Worm (Caenorhabditis elegans) whole organism, young adult: ENCODE data around the gene W09D10.4.

Experiments used
- B0019.2 ChIP-seq: fragments of 200-800 bp; sonication (Bioruptor generic); conservative IDR thresholded peaks from 2 replicates; pipeline ENCODE4 v1.3.6; 2022; ENCODE audit warnings: missing genetic modification reagents, missing genetic modification characterization, missing compliant biosample characterization
- C06A6.2 ChIP-seq: fragments of 200-800 bp; sonication (Bioruptor generic); conservative IDR thresholded peaks from 2 replicates; pipeline ENCODE4 v1.3.6; 2022; ENCODE audit warnings: missing genetic modification characterization, missing compliant biosample characterization
- F37B4.10 ChIP-seq: fragments of 200-800 bp; sonication (Bioruptor generic); IDR thresholded peaks from 2 replicates; pipeline ENCODE4 v1.3.6; 2022; ENCODE audit warnings: missing genetic modification characterization, missing compliant biosample characterization
- F55B11.4 ChIP-seq: sonication (generic microtip); optimal IDR thresholded peaks from 2 replicates; lab custom pipeline; 2016; ENCODE audit warnings: missing compliant biosample characterization, missing genetic modification characterization, borderline replicate concordance; ENCODE audit not compliant: insufficient read depth
- F57C9.4 ChIP-seq: sonication (generic microtip); optimal IDR thresholded peaks from 2 replicates; lab custom pipeline; 2017; ENCODE audit warnings: mild to moderate bottlenecking, missing genetic modification characterization, missing compliant biosample characterization
- K11D2.4 ChIP-seq: fragments of 200-800 bp; sonication (Bioruptor generic); IDR thresholded peaks from 2 replicates; pipeline ENCODE4 v1.3.6; 2022; ENCODE audit warnings: missing genetic modification reagents, missing genetic modification characterization, missing compliant biosample characterization
- Y56A3A.18 ChIP-seq: fragments of 200-800 bp; sonication (Bioruptor generic); IDR thresholded peaks from 2 replicates; pipeline ENCODE4 v1.3.6; 2022; ENCODE audit warnings: missing genetic modification reagents, missing genetic modification characterization, missing compliant biosample characterization
- Y67H2A.10 ChIP-seq: fragments of 200-800 bp; sonication (Bioruptor generic); conservative IDR thresholded peaks from 2 replicates; pipeline ENCODE4 v1.3.6; 2022; ENCODE audit warnings: missing genetic modification reagents, missing genetic modification characterization, missing compliant biosample characterization
- Y95B8A.8 ChIP-seq: fragments of 200-800 bp; sonication (Bioruptor generic); IDR thresholded peaks from 2 replicates; pipeline ENCODE4 v1.3.6; 2022; ENCODE audit warnings: missing genetic modification reagents, missing genetic modification characterization, missing compliant biosample characterization
- akir-1 ChIP-seq: fragments of 200-800 bp; sonication (Bioruptor generic); optimal IDR thresholded peaks from 2 replicates; lab custom pipeline; 2018; ENCODE audit warnings: mild to moderate bottlenecking, missing genetic modification characterization, moderate library complexity, missing compliant biosample characterization
- attf-5 ChIP-seq: fragments of 200-800 bp; sonication (Bioruptor generic); optimal IDR thresholded peaks from 2 replicates; lab custom pipeline; 2018; ENCODE audit warnings: mild to moderate bottlenecking, missing genetic modification characterization, missing compliant biosample characterization
- attf-6 ChIP-seq: fragments of 200-800 bp; sonication (Bioruptor generic); IDR thresholded peaks from 2 replicates; pipeline ENCODE4 v1.3.6; 2022; ENCODE audit warnings: missing genetic modification reagents, missing genetic modification characterization, missing compliant biosample characterization
- bed-1 ChIP-seq: fragments of 200-800 bp; sonication (Bioruptor generic); IDR thresholded peaks from 2 replicates; pipeline ENCODE4 v1.3.6; 2022; ENCODE audit warnings: missing genetic modification reagents, missing genetic modification characterization, missing compliant biosample characterization
- cebp-1 ChIP-seq, 2 experiments: fragments of 200-800 bp in 1 of 2; sonication (Bioruptor generic) in 1 of 2; sonication (generic microtip) in 1 of 2; IDR thresholded peaks in 1 of 2; optimal IDR thresholded peaks in 1 of 2; 2 replicates each; pipeline versions ENCODE4 v1.3.6 to Lab custom; 2017 to 2022; ENCODE audit warnings: missing compliant biosample characterization in 2 of 2, missing genetic modification characterization in 2 of 2, mild to moderate bottlenecking in 1 of 2, missing genetic modification reagents in 1 of 2, moderate library complexity in 1 of 2
- ceh-79 ChIP-seq: sonication (generic microtip); optimal IDR thresholded peaks from 2 replicates; lab custom pipeline; 2017; ENCODE audit warnings: mild to moderate bottlenecking, missing genetic modification characterization, missing compliant biosample characterization
- chd-7 ChIP-seq: sonication (generic microtip); optimal IDR thresholded peaks from 2 replicates; lab custom pipeline; 2016; ENCODE audit warnings: mild to moderate bottlenecking, missing genetic modification characterization, moderate library complexity, missing compliant biosample characterization
- dpl-1 ChIP-seq: fragments of 150-350 bp; optimal IDR thresholded peaks from 2 replicates; lab custom pipeline; 2014; ENCODE audit warnings: missing biosample characterization, missing genetic modification reagents, missing genetic modification characterization
- efl-1 ChIP-seq: fragments of 150-350 bp; optimal IDR thresholded peaks from 2 replicates; lab custom pipeline; 2014; ENCODE audit warnings: missing biosample characterization, missing genetic modification reagents, missing genetic modification characterization
- egl-18 ChIP-seq: fragments of 200-800 bp; sonication (Bioruptor generic); IDR thresholded peaks from 2 replicates; pipeline ENCODE4 v1.3.6; 2022; ENCODE audit warnings: missing genetic modification reagents, missing genetic modification characterization, missing compliant biosample characterization
- fkh-3 ChIP-seq: sonication (generic microtip); optimal IDR thresholded peaks from 2 replicates; lab custom pipeline; 2016; ENCODE audit warnings: mild to moderate bottlenecking, missing genetic modification characterization, missing compliant biosample characterization
- hmg-20 ChIP-seq: fragments of 200-800 bp; sonication (Bioruptor generic); IDR thresholded peaks from 2 replicates; pipeline ENCODE4 v1.3.6; 2022; ENCODE audit warnings: missing genetic modification reagents, missing genetic modification characterization, missing compliant biosample characterization
- hsf-1 ChIP-seq: fragments of 200-800 bp; sonication (Bioruptor generic); IDR thresholded peaks from 2 replicates; pipeline ENCODE4 v1.3.6; 2022; ENCODE audit warnings: missing genetic modification reagents, missing genetic modification characterization, missing compliant biosample characterization
- lag-1 ChIP-seq: fragments of 200-800 bp; sonication (Bioruptor generic); IDR thresholded peaks from 2 replicates; pipeline ENCODE4 v1.3.6; 2022; ENCODE audit warnings: missing genetic modification reagents, missing genetic modification characterization, missing compliant biosample characterization
- let-607 ChIP-seq, 2 experiments: fragments of 200-800 bp in 1 of 2; sonication (Bioruptor generic) in 1 of 2; sonication (generic microtip) in 1 of 2; optimal IDR thresholded peaks; 2 replicates each; lab custom pipeline; 2016 to 2018; ENCODE audit warnings: mild to moderate bottlenecking in 2 of 2, missing compliant biosample characterization in 2 of 2, missing genetic modification characterization in 2 of 2, moderate library complexity in 2 of 2, missing genotype in 1 of 2
- madf-6 ChIP-seq: fragments of 200-800 bp; sonication (Bioruptor generic); IDR thresholded peaks from 2 replicates; pipeline ENCODE4 v1.3.6; 2022; ENCODE audit warnings: missing genetic modification reagents, missing genetic modification characterization, missing compliant biosample characterization
- nfya-1 ChIP-seq: sonication (generic microtip); optimal IDR thresholded peaks from 2 replicates; lab custom pipeline; 2017; ENCODE audit warnings: antibody characterized with exemption, missing compliant biosample characterization, missing genetic modification characterization, borderline replicate concordance; ENCODE audit not compliant: insufficient read depth
- nfyb-1 ChIP-seq: fragments of 200-800 bp; sonication (Bioruptor generic); IDR thresholded peaks from 2 replicates; pipeline ENCODE4 v1.3.6; 2022; ENCODE audit warnings: missing genetic modification reagents, missing genetic modification characterization, missing compliant biosample characterization
- nhr-80 ChIP-seq: sonication (generic microtip); optimal IDR thresholded peaks from 2 replicates; lab custom pipeline; 2016; ENCODE audit warnings: missing genetic modification characterization, missing compliant biosample characterization
- nhr-90 ChIP-seq: sonication (generic microtip); optimal IDR thresholded peaks from 2 replicates; lab custom pipeline; 2016; ENCODE audit warnings: missing genotype, mild to moderate bottlenecking, missing genetic modification characterization, missing compliant biosample characterization
- pbrm-1 ChIP-seq: fragments of 200-800 bp; sonication (Bioruptor generic); IDR thresholded peaks from 2 replicates; pipeline ENCODE4 v1.3.6; 2022; ENCODE audit warnings: missing genetic modification reagents, missing genetic modification characterization, missing compliant biosample characterization
- rec-8 ChIP-seq, 2 experiments: sonication (generic microtip); optimal IDR thresholded peaks; 2 replicates each; lab custom pipeline; 2016; ENCODE audit warnings: mild to moderate bottlenecking in 2 of 2, missing genetic modification characterization in 2 of 2, missing genetic modification reagents in 2 of 2, missing genotype in 2 of 2, missing biosample characterization in 1 of 2, missing compliant biosample characterization in 1 of 2, moderate library complexity in 1 of 2
- repo-1 ChIP-seq: sonication (generic microtip); optimal IDR thresholded peaks from 2 replicates; lab custom pipeline; 2017; ENCODE audit warnings: mild to moderate bottlenecking, missing genetic modification characterization, missing compliant biosample characterization
- sea-2 ChIP-seq: fragments of 200-800 bp; sonication (Bioruptor generic); IDR thresholded peaks from 2 replicates; pipeline ENCODE4 v1.3.6; 2022; ENCODE audit warnings: missing genetic modification characterization, missing compliant biosample characterization
- snpc-1.1 ChIP-seq: sonication (generic microtip); optimal IDR thresholded peaks from 2 replicates; lab custom pipeline; 2017; ENCODE audit warnings: missing genetic modification characterization, mild to moderate bottlenecking, missing compliant biosample characterization, antibody characterized with exemption, moderate library complexity, missing genotype, missing genetic modification reagents; ENCODE audit not compliant: insufficient read depth
- snpc-1.3 ChIP-seq: sonication (generic microtip); optimal IDR thresholded peaks from 2 replicates; lab custom pipeline; 2017; ENCODE audit warnings: missing genetic modification characterization, mild to moderate bottlenecking, missing compliant biosample characterization, antibody characterized with exemption, moderate library complexity, missing genotype, missing genetic modification reagents; ENCODE audit not compliant: insufficient read depth
- snpc-3.4 ChIP-seq: sonication (generic microtip); optimal IDR thresholded peaks from 2 replicates; lab custom pipeline; 2017; ENCODE audit warnings: missing genetic modification characterization, mild to moderate bottlenecking, missing compliant biosample characterization, antibody characterized with exemption, moderate library complexity, missing genotype, missing genetic modification reagents
- sptf-2 ChIP-seq: fragments of 200-800 bp; sonication (Bioruptor generic); optimal IDR thresholded peaks from 2 replicates; lab custom pipeline; 2018; ENCODE audit warnings: mild to moderate bottlenecking, missing genetic modification characterization, missing compliant biosample characterization
- tbx-9 ChIP-seq: sonication (generic microtip); optimal IDR thresholded peaks from 2 replicates; lab custom pipeline; 2016; ENCODE audit warnings: borderline replicate concordance, missing genetic modification characterization, inconsistent platforms, missing compliant biosample characterization
- tlf-1 ChIP-seq: fragments of 200-800 bp; sonication (Bioruptor generic); optimal IDR thresholded peaks from 2 replicates; lab custom pipeline; 2018; ENCODE audit warnings: mild to moderate bottlenecking, missing genetic modification characterization, missing compliant biosample characterization
- unc-130 ChIP-seq: sonication (generic microtip); optimal IDR thresholded peaks from 2 replicates; lab custom pipeline; 2016; ENCODE audit warnings: missing genetic modification reagents, missing genetic modification characterization, missing compliant biosample characterization
- unc-62 ChIP-seq: fragments of 150-350 bp; optimal IDR thresholded peaks from 2 replicates; lab custom pipeline; 2014; ENCODE audit warnings: missing biosample characterization, missing genetic modification reagents, missing genetic modification characterization
- zfh-2 ChIP-seq: fragments of 200-800 bp; sonication (Bioruptor generic); conservative IDR thresholded peaks from 2 replicates; pipeline ENCODE4 v1.3.6; 2022; ENCODE audit warnings: missing genetic modification reagents, missing genetic modification characterization, missing compliant biosample characterization
- zim-3 ChIP-seq: sonication (generic microtip); optimal IDR thresholded peaks from 2 replicates; lab custom pipeline; 2017; ENCODE audit warnings: mild to moderate bottlenecking, missing genetic modification characterization, moderate library complexity, missing compliant biosample characterization
- ztf-22 ChIP-seq: fragments of 200-800 bp; sonication (Bioruptor generic); optimal IDR thresholded peaks from 2 replicates; lab custom pipeline; 2018; ENCODE audit warnings: mild to moderate bottlenecking, missing genetic modification characterization, moderate library complexity, missing compliant biosample characterization

Gene W09D10.4

DNA sequence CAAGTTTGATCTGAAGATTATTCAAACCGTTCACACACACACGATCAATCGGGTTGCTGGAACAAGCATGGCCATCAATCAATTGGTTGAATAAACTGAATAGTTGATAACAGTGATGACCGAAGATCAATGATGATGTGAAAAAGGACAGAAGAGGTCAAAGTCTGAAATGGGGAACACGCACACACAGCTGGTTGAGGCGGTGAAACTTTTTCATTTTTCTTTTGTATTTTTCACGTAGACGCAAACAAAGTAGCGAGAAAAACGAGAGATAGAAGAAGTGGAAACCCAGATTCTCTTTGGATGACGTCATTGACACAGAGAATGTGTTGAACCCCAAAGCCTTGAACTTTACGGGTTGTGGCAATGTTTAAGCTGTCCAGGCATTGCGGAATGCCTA lies 1.5 kb upstream of the W09D10.4 start (continued):
- peak; percentile 60 for TF ChIP-seq chd-7 (tag; lab: Kevin White, UChicago)
- peak; percentile 80 for TF ChIP-seq nfyb-1 (GFP tag; lab: Robert Waterston, UW)
- TF ChIP-seq cebp-1 (GFP tag; IDR thresholded peaks at IDR 0.05; lab: Robert Waterston, UW), result no peak
- TF ChIP-seq cebp-1 (tag; optimal IDR thresholded peaks at IDR 0.05; lab: Kevin White, UChicago), result peak; percentile 63
- TF ChIP-seq pbrm-1, result 0 out of 2 replicates have a peak, but pooled peaks have one; percentile 7
- no peak for TF ChIP-seq attf-6 (GFP tag; lab: Robert Waterston, UW)
- 0 out of 2 replicates have a peak, but pooled peaks have one; percentile 52 for TF ChIP-seq F37B4.10 (GFP tag; lab: Robert Waterston, UW)

DNA sequence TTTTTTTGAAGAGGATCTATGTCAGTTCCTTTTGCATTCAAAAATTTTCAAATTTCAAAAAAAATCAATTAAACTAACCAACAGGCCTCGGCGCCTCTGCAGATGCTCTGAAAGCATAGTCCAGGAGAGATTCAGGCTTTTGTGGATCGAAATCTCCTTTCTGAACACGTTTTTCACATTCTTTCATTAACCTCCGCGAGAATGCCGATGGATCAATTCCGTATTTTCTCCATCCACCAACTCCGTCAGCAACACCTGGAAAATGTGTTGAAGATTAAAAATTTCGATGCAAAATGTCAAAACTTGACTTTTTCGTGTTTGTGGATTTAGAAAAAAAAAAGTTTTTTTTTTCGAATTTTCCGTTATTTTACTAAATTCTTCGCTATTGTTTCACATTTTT lies 1.4 kb downstream of the W09D10.4 start:
- TF ChIP-seq efl-1 (no peak), nhr-90 (no peak), repo-1 (tag; lab: Kevin White, UChicago) (peak; percentile 6), Y56A3A.18 (GFP tag; lab: Robert Waterston, UW) (no peak), C06A6.2 (GFP tag; lab: Robert Waterston, UW) (no peak), snpc-1.1 (tag; lab: Kevin White, UChicago) (no peak), hsf-1 (GFP tag; lab: Robert Waterston, UW) (no peak), madf-6 (0 out of 2 replicates have a peak, but pooled peaks have one; percentile 28), snpc-1.3 (no peak), F55B11.4 (no peak), bed-1 (GFP tag; lab: Robert Waterston, UW) (no peak), cebp-1 (GFP tag; IDR thresholded peaks at IDR 0.05; lab: Robert Waterston, UW) (no peak), cebp-1 (tag; optimal IDR thresholded peaks at IDR 0.05; lab: Kevin White, UChicago) (peak; percentile 23), let-607 (tag; optimal IDR thresholded peaks at IDR 0.05; lab: Kevin White, UChicago) (no peak), nhr-80 (tag; lab: Kevin White, UChicago) (no peak), ceh-79 (tag; lab: Kevin White, UChicago) (no peak), attf-5 (no peak), nfya-1 (tag; lab: Kevin White, UChicago) (no peak), unc-130 (no peak), zim-3 (tag; lab: Kevin White, UChicago) (peak; percentile 12), fkh-3 (tag; lab: Kevin White, UChicago) (no peak), dpl-1 (GFP tag; lab: Kevin White, UChicago) (no peak), snpc-3.4 (tag; lab: Kevin White, UChicago) (no peak), ztf-22 (no peak), zfh-2 (no peak), F57C9.4 (no peak), pbrm-1 (no peak), tbx-9 (tag; lab: Kevin White, UChicago) (no peak), K11D2.4 (GFP tag; lab: Robert Waterston, UW) (0 out of 2 replicates have a peak, but pooled peaks have one; percentile 24), hmg-20 (GFP tag; lab: Robert Waterston, UW) (no peak), unc-62 (no peak), akir-1 (GFP tag; lab: Kevin White, UChicago) (no peak), lag-1 (GFP tag; lab: Robert Waterston, UW) (no peak), sea-2 (GFP tag; lab: Robert Waterston, UW) (0 out of 2 replicates have a peak, but pooled peaks have one; percentile 36), Y95B8A.8 (no peak), sptf-2 (GFP tag; lab: Kevin White, UChicago) (no peak), B0019.2 (GFP tag; lab: Robert Waterston, UW) (no peak), nfyb-1 (GFP tag; lab: Robert Waterston, UW) (0 out of 2 replicates have a peak, but pooled peaks have one; percentile 21), rec-8 (tag; optimal IDR thresholded peaks at IDR 0.05; lab: Kevin White, UChicago) (no peak), Y67H2A.10 (GFP tag; lab: Robert Waterston, UW) (no peak), tlf-1 (GFP tag; lab: Kevin White, UChicago) (no peak), egl-18 (GFP tag; lab: Robert Waterston, UW) (no peak)
